Worm (Caenorhabditis elegans): ENCODE results near the gene vit-6.

- TF ChIP-seq ama-1 (optimal IDR thresholded peaks at IDR 0.05) = no peak
- no peak for TF ChIP-seq lin-13 (GFP tag; optimal IDR thresholded peaks at IDR 0.05)
- no peak for TF ChIP-seq nhr-12 (tag; optimal IDR thresholded peaks at IDR 0.05)
- no peak for TF ChIP-seq blmp-1 (tag; optimal IDR thresholded peaks at IDR 0.05; ENCODE audit: insufficient read depth)
- no peak for TF ChIP-seq elt-3 (tag; optimal IDR thresholded peaks at IDR 0.05)
- TF ChIP-seq sma-9 (GFP tag; optimal IDR thresholded peaks at IDR 0.05) = no peak
- TF ChIP-seq sma-9 (tag; optimal IDR thresholded peaks at IDR 0.05) = no peak
- TF ChIP-seq nhr-25 (tag; optimal IDR thresholded peaks at IDR 0.05) = no peak
- TF ChIP-seq snpc-4 (tag; optimal IDR thresholded peaks at IDR 0.05) = no peak
- no peak for TF ChIP-seq nhr-11 (tag; optimal IDR thresholded peaks at IDR 0.05)
- no peak for TF ChIP-seq ztf-4 (tag; optimal IDR thresholded peaks at IDR 0.05)
- TF ChIP-seq nhr-23 (tag; optimal IDR thresholded peaks at IDR 0.05) = no peak
- no peak for TF ChIP-seq lin-39 (tag; optimal IDR thresholded peaks at IDR 0.05)
- TF ChIP-seq ztf-11 (tag; optimal IDR thresholded peaks at IDR 0.05) = no peak
- TF ChIP-seq unc-62 (GFP tag; optimal IDR thresholded peaks at IDR 0.05) = no peak
These were observed 1.7 kb downstream of the vit-6 start for ce11 chrIV:8262671-8263070.
